Fruit fly (Drosophila melanogaster): ENCODE measurements around the gene Nepl14.

The Nepl14 gene

dm6 chr3R:22720808-22721306 lies 42.7 kb downstream of the Nepl14 start, which contains the start of gene wge:
Gene wge, minus strand, starts transcription at chr3R:22721150.
- TF ChIP-seq Vsx2 (GFP tag; optimal IDR thresholded peaks at IDR 0.05; ENCODE audit: partially characterized antibody): no peak
- TF ChIP-seq rgr (GFP tag; optimal IDR thresholded peaks at IDR 0.05): no peak
- peak; percentile 80 for TF ChIP-seq jim (GFP tag; optimal IDR thresholded peaks at IDR 0.05)
- TF ChIP-seq tai (GFP tag; optimal IDR thresholded peaks at IDR 0.05): no peak
- no peak for TF ChIP-seq sage (GFP tag; optimal IDR thresholded peaks at IDR 0.05)
- TF ChIP-seq Hnf4 (GFP tag; optimal IDR thresholded peaks at IDR 0.05): no peak
- no peak for TF ChIP-seq woc (GFP tag; optimal IDR thresholded peaks at IDR 0.05)
- peak; percentile 12 for TF ChIP-seq HLH106 (tag; optimal IDR thresholded peaks at IDR 0.05)
- no peak for TF ChIP-seq pan (optimal IDR thresholded peaks at IDR 0.05)
- TF ChIP-seq dsf (GFP tag; optimal IDR thresholded peaks at IDR 0.05; ENCODE audit: borderline replicate concordance): no peak
- TF ChIP-seq Myc (optimal IDR thresholded peaks at IDR 0.05): no peak
- no peak for TF ChIP-seq foxo (GFP tag; optimal IDR thresholded peaks at IDR 0.05)
- no peak for TF ChIP-seq GATAd (GFP tag; optimal IDR thresholded peaks at IDR 0.05)
- TF ChIP-seq CrebA (GFP tag; optimal IDR thresholded peaks at IDR 0.05; ENCODE audit: borderline replicate concordance): no peak
- TF ChIP-seq Hr78 (GFP tag; optimal IDR thresholded peaks at IDR 0.05): no peak
- peak; percentile 59 for TF ChIP-seq Sp1 (GFP tag; optimal IDR thresholded peaks at IDR 0.05)
- TF ChIP-seq Rel (GFP tag; optimal IDR thresholded peaks at IDR 0.05): no peak
- TF ChIP-seq Rel (tag; optimal IDR thresholded peaks at IDR 0.05): peak; percentile 33

- no peak for TF ChIP-seq Dfd (GFP tag; optimal IDR thresholded peaks at IDR 0.05)
- TF ChIP-seq fru (GFP tag; optimal IDR thresholded peaks at IDR 0.05): peak; percentile 6
- no peak for TF ChIP-seq Hr78 (GFP tag; optimal IDR thresholded peaks at IDR 0.05)
- TF ChIP-seq ey (GFP tag; optimal IDR thresholded peaks at IDR 0.05): no peak
- TF ChIP-seq tai (GFP tag; optimal IDR thresholded peaks at IDR 0.05): no peak
Measured at dm6 chr3R:22719607-22719949, 43.9 kb downstream of the Nepl14 start.

dm6 chr3R:22718937-22719606 lies 44.4 kb downstream of the Nepl14 start:
- TF ChIP-seq Vsx2 (GFP tag; optimal IDR thresholded peaks at IDR 0.05; ENCODE audit: partially characterized antibody): no peak
- TF ChIP-seq CrebA (GFP tag; optimal IDR thresholded peaks at IDR 0.05; ENCODE audit: borderline replicate concordance): no peak
- no peak for TF ChIP-seq Myc (optimal IDR thresholded peaks at IDR 0.05)

- TF ChIP-seq fru (GFP tag; optimal IDR thresholded peaks at IDR 0.05) (no peak), psq (GFP tag; optimal IDR thresholded peaks at IDR 0.05) (no peak), sage (GFP tag; optimal IDR thresholded peaks at IDR 0.05) (no peak), woc (GFP tag; optimal IDR thresholded peaks at IDR 0.05) (no peak), tai (GFP tag; optimal IDR thresholded peaks at IDR 0.05) (no peak), h (GFP tag; optimal IDR thresholded peaks at IDR 0.05) (no peak), CG32264 (GFP tag; optimal IDR thresholded peaks at IDR 0.05) (no peak), Hnf4 (GFP tag; optimal IDR thresholded peaks at IDR 0.05) (no peak), Abd-B (GFP tag; optimal IDR thresholded peaks at IDR 0.05) (no peak), Dif (GFP tag; optimal IDR thresholded peaks at IDR 0.05; ENCODE audit: partially characterized antibody) (no peak), N (GFP tag; optimal IDR thresholded peaks at IDR 0.05) (no peak), Jra (GFP tag; optimal IDR thresholded peaks at IDR 0.05) (no peak), foxo (GFP tag; optimal IDR thresholded peaks at IDR 0.05) (no peak)
Measured at dm6 chr3R:22718401-22718800, 45.1 kb downstream of the Nepl14 start.

- TF ChIP-seq dmrt93B (GFP tag; optimal IDR thresholded peaks at IDR 0.05) (no peak), Mio (GFP tag; optimal IDR thresholded peaks at IDR 0.05) (no peak), sv (GFP tag; optimal IDR thresholded peaks at IDR 0.05) (no peak), pan (optimal IDR thresholded peaks at IDR 0.05) (no peak), Vsx2 (GFP tag; optimal IDR thresholded peaks at IDR 0.05; ENCODE audit: partially characterized antibody) (no peak), ey (GFP tag; optimal IDR thresholded peaks at IDR 0.05) (no peak), fru (GFP tag; optimal IDR thresholded peaks at IDR 0.05) (no peak), h (GFP tag; optimal IDR thresholded peaks at IDR 0.05) (no peak), HLH106 (tag; optimal IDR thresholded peaks at IDR 0.05) (no peak), jim (GFP tag; optimal IDR thresholded peaks at IDR 0.05) (no peak), Myc (optimal IDR thresholded peaks at IDR 0.05) (no peak), CG9705 (GFP tag; optimal IDR thresholded peaks at IDR 0.05) (no peak)
Measured at dm6 chr3R:22717863-22718262, 45.6 kb downstream of the Nepl14 start.
